Worm (Caenorhabditis elegans): ENCODE measurements around the gene C14A11.5.

Gene C14A11.5

DNA sequence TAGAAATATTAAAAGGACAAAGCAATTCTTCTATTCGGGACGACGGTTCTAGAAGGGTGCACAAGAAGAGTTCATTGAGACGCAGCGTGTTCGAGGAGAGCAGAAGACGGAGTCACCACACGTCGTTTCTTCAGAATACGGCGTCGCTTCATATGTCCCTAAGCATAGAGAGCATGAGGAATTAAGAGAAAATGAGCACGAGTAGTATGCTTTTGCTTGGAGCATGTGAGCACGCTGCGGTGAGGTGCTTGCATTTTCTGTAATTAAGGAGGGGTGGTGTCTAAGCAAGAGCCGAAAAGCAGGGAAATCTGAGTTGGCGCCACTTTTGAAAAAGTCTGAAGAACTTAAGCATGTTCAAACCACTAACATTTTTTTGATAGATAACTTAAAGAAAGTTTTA is at the start of gene C14A11.5:
C14A11.5 (minus strand) TSS at position 139 of the 400 bp plus-strand sequence.
- TF ChIP-seq hmg-4 (GFP tag; optimal IDR thresholded peaks at IDR 0.05) (no peak), ceh-13 (GFP tag; optimal IDR thresholded peaks at IDR 0.05) (no peak), tbx-11 (GFP tag; IDR thresholded peaks at IDR 0.05) (no peak), hnd-1 (tag; optimal IDR thresholded peaks at IDR 0.05) (no peak), B0310.2 (tag; optimal IDR thresholded peaks at IDR 0.05) (no peak), scrt-1 (GFP tag; IDR thresholded peaks at IDR 0.05) (no peak), F13C5.2 (tag; optimal IDR thresholded peaks at IDR 0.05) (no peak), pes-1 (GFP tag; IDR thresholded peaks at IDR 0.05) (no peak), tbx-37 (GFP tag; conservative IDR thresholded peaks at IDR 0.05) (no peak), tra-4 (tag; optimal IDR thresholded peaks at IDR 0.05) (no peak), hmbx-1 (tag; optimal IDR thresholded peaks at IDR 0.05) (no peak), aly-1 (tag; optimal IDR thresholded peaks at IDR 0.05) (no peak), ama-1 (optimal IDR thresholded peaks at IDR 0.05) (no peak), ceh-36 (tag; optimal IDR thresholded peaks at IDR 0.05) (no peak), sea-1 (GFP tag; conservative IDR thresholded peaks at IDR 0.05) (no peak), ets-7 (tag; optimal IDR thresholded peaks at IDR 0.05) (no peak)

DNA sequence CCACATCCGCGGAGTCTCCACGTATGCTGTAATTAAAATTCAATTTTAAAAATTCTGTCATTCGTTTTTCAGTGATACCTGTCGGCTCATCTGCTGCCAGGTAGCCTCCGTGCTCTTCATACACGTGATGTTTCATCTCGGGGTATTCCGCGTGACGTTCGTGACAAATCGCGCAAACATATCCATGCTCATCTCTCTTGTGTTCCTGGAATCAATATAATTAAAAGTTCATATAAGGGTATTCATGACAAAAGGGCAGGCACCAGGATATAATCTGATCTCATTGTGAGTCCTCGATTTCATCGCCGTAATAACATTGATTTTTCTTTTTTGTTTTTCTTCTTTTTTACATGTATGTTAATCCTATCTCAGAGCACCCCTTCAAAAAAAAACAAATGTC is 46.6 kb upstream of the C14A11.5 start:
- TF ChIP-seq scrt-1 (GFP tag; IDR thresholded peaks at IDR 0.05): no peak
- no peak for TF ChIP-seq ama-1 (optimal IDR thresholded peaks at IDR 0.05)
- TF ChIP-seq hnd-1 (tag; optimal IDR thresholded peaks at IDR 0.05): no peak
- TF ChIP-seq hmg-4 (GFP tag; optimal IDR thresholded peaks at IDR 0.05): no peak
- no peak for TF ChIP-seq ets-7 (tag; optimal IDR thresholded peaks at IDR 0.05)
- no peak for TF ChIP-seq pes-1 (GFP tag; IDR thresholded peaks at IDR 0.05)
- no peak for TF ChIP-seq B0310.2 (tag; optimal IDR thresholded peaks at IDR 0.05)
- no peak for TF ChIP-seq tra-4 (tag; optimal IDR thresholded peaks at IDR 0.05)
- no peak for TF ChIP-seq flt-1 (GFP tag; IDR thresholded peaks at IDR 0.05)
- no peak for TF ChIP-seq tbx-11 (GFP tag; IDR thresholded peaks at IDR 0.05)
- no peak for TF ChIP-seq F13C5.2 (tag; optimal IDR thresholded peaks at IDR 0.05)

DNA sequence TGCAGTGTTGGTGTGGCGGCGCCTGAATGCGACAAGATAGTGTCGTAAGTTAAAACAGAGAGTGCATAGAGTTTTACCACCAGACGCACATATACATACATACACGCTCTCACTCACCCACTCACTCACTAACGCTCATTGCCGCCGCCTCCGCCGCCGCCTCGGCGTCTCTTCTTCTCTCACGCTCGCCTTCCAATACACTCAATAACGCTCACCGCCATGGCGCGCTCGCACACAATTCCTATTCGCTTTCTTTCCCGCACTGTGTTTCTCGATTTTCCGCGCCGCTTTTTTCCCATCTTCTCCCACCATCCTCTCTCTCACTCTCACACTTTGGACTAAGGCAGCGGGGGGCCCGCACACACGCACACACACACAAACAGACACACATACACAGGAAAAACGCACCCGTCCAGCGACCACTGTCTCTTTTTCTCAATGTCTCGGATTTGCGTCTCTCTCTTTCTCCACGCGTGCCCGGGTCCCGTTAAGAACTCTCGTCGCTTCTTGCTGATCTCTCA is 45.1 kb upstream of the C14A11.5 start, which contains the start of gene kin-29:
kin-29 (minus strand) TSS at position 51 of the 521 bp plus-strand sequence.
- peak; percentile 85 for TF ChIP-seq aly-1 (tag; optimal IDR thresholded peaks at IDR 0.05)
- no peak for TF ChIP-seq tbx-37 (GFP tag; conservative IDR thresholded peaks at IDR 0.05)
- TF ChIP-seq tra-4 (tag; optimal IDR thresholded peaks at IDR 0.05): peak; percentile 50
- peak; percentile 12 for TF ChIP-seq hnd-1 (tag; optimal IDR thresholded peaks at IDR 0.05)
- TF ChIP-seq F13C5.2 (tag; optimal IDR thresholded peaks at IDR 0.05): peak; percentile 82
- peak; percentile 3; the same call in 1 of the 2 replicates for TF ChIP-seq flt-1 (GFP tag; IDR thresholded peaks at IDR 0.05)
- peak; percentile 94 for TF ChIP-seq hmg-4 (GFP tag; optimal IDR thresholded peaks at IDR 0.05)
- no peak for TF ChIP-seq ets-7 (tag; optimal IDR thresholded peaks at IDR 0.05)
- TF ChIP-seq scrt-1 (GFP tag; IDR thresholded peaks at IDR 0.05): peak; percentile 38; the same call in 1 of the 2 replicates

DNA sequence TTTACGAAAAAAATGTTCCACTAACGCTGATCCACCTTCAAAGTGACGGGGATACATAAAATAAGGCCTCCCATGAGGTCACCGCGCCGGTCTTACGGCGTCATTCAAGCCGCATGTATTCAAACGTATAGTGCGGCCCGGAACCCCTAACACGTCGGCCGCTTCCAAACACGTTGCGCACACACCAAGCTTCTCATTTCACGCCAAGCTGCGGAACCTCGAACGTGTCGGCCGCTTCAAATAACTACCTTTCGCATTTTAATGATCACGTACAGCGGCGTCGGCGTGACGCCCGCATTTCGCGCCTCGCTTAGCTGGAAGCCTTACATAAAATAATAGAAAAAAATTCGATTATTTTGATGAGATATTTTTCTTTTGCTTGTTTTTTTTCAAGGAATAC is 36.2 kb upstream of the C14A11.5 start:
- no peak for TF ChIP-seq sea-1 (GFP tag; conservative IDR thresholded peaks at IDR 0.05)
- TF ChIP-seq aly-1 (tag; optimal IDR thresholded peaks at IDR 0.05): no peak
- no peak for TF ChIP-seq hmbx-1 (tag; optimal IDR thresholded peaks at IDR 0.05)
- no peak for TF ChIP-seq ama-1 (optimal IDR thresholded peaks at IDR 0.05)
- TF ChIP-seq B0310.2 (tag; optimal IDR thresholded peaks at IDR 0.05): no peak
- no peak for TF ChIP-seq F13C5.2 (tag; optimal IDR thresholded peaks at IDR 0.05)
- no peak for TF ChIP-seq hmg-4 (GFP tag; optimal IDR thresholded peaks at IDR 0.05)
- TF ChIP-seq ceh-13 (GFP tag; optimal IDR thresholded peaks at IDR 0.05): no peak
- no peak for TF ChIP-seq pes-1 (GFP tag; IDR thresholded peaks at IDR 0.05)
- TF ChIP-seq scrt-1 (GFP tag; IDR thresholded peaks at IDR 0.05): no peak
- no peak for TF ChIP-seq tra-4 (tag; optimal IDR thresholded peaks at IDR 0.05)
- TF ChIP-seq ceh-36 (tag; optimal IDR thresholded peaks at IDR 0.05): no peak
- TF ChIP-seq hnd-1 (tag; optimal IDR thresholded peaks at IDR 0.05): no peak
- no peak for TF ChIP-seq tbx-37 (GFP tag; conservative IDR thresholded peaks at IDR 0.05)
- no peak for TF ChIP-seq tbx-11 (GFP tag; IDR thresholded peaks at IDR 0.05)
- TF ChIP-seq ets-7 (tag; optimal IDR thresholded peaks at IDR 0.05): no peak
- no peak for TF ChIP-seq flt-1 (GFP tag; IDR thresholded peaks at IDR 0.05)

DNA sequence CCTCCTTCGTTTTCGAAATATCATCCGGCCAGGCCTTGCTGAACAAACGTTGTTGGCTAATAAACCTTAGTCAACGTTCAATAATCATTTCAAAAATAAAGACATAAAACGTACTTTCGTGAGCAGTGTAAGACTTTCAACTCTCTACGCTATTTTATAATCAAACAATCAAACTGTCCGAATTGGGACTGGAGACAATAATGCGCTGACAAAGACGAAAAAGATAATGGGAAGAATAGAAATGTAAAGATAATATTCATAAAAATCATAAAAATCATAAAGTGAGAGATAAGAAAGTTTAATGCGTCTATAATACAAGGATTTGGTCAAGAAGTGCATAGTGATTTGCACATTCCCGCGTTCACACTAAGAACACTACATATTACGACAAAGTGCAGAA is 34.4 kb upstream of the C14A11.5 start:
- no peak for TF ChIP-seq hnd-1 (tag; optimal IDR thresholded peaks at IDR 0.05)

DNA sequence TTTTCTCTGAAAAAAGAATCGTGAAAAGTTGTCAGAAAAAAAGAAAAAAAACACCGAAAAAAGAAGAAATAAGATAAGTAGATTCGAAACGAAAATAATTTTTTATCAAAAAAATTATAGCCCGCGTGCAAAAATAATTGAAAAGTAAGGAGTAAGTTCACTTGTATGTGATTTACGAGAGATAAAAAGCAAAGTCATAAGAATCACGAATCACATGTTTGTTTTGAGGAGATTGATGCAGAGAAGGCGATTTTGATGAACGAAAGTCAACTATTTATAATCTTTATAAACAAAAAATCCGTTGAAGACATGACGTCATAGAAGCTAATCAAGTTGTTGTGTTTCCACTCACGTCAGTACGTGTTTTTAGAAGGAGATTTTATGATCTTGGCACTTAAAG is 33.0 kb upstream of the C14A11.5 start, which contains the start of gene Y71H10B.1:
Y71H10B.1 (minus strand) TSS at position 6 of the 400 bp plus-strand sequence.
- TF ChIP-seq ceh-13 (GFP tag; optimal IDR thresholded peaks at IDR 0.05): no peak
- TF ChIP-seq B0310.2 (tag; optimal IDR thresholded peaks at IDR 0.05): no peak
- TF ChIP-seq pes-1 (GFP tag; IDR thresholded peaks at IDR 0.05): no peak
- no peak for TF ChIP-seq tbx-37 (GFP tag; conservative IDR thresholded peaks at IDR 0.05)
- TF ChIP-seq ceh-36 (tag; optimal IDR thresholded peaks at IDR 0.05): no peak
- TF ChIP-seq hnd-1 (tag; optimal IDR thresholded peaks at IDR 0.05): no peak
- TF ChIP-seq tra-4 (tag; optimal IDR thresholded peaks at IDR 0.05): no peak
- TF ChIP-seq ets-7 (tag; optimal IDR thresholded peaks at IDR 0.05): no peak
- TF ChIP-seq scrt-1 (GFP tag; IDR thresholded peaks at IDR 0.05): no peak

DNA sequence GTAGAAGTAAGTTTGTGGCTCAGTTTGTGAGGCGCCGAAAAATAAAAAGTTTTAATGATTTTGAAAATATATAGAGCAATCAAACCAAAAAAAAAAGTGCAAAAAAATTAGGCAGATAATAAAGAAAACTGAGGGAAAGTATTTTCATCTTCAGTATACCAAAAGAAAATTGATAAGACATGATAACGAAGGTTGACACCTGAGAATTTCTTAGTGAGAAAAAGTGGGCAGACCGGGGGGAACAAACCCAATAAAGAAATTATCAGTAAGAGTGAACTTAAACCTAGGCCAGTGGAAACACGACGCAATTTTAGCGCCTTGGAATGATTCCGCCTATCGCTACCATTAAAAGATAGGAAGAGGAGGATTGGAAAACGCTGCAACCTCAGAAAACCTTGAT is 31.3 kb upstream of the C14A11.5 start:
- TF ChIP-seq ceh-13 (GFP tag; optimal IDR thresholded peaks at IDR 0.05): no peak
- TF ChIP-seq tbx-11 (GFP tag; IDR thresholded peaks at IDR 0.05): no peak
- no peak for TF ChIP-seq scrt-1 (GFP tag; IDR thresholded peaks at IDR 0.05)

DNA sequence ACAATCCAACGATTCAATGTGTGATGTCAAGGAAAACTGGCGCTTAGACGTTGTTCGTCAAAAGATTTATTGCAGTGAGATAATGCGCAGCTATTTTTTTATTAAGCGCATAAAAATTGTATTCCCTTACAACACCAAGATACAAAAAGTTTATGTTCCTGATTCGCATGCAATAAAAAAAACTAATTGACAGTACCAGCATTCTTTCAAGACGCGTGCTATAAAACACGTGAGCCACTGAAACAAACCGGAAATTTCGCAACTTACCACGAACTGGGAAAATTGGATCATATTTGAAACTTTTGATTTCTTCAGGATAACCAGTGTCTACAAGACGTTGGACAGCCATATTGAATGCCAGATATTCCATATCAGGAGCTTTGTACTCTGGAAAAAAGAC is 30.1 kb upstream of the C14A11.5 start:
- no peak for TF ChIP-seq pes-1 (GFP tag; IDR thresholded peaks at IDR 0.05)
- no peak for TF ChIP-seq aly-1 (tag; optimal IDR thresholded peaks at IDR 0.05)
- TF ChIP-seq sea-1 (GFP tag; conservative IDR thresholded peaks at IDR 0.05): no peak
- no peak for TF ChIP-seq hmbx-1 (tag; optimal IDR thresholded peaks at IDR 0.05)
- no peak for TF ChIP-seq flt-1 (GFP tag; IDR thresholded peaks at IDR 0.05)
- no peak for TF ChIP-seq ceh-13 (GFP tag; optimal IDR thresholded peaks at IDR 0.05)

All from whole organism, early embryonic.